Worm (Caenorhabditis elegans): ENCODE measurements around the gene F59A7.5.

DNA sequence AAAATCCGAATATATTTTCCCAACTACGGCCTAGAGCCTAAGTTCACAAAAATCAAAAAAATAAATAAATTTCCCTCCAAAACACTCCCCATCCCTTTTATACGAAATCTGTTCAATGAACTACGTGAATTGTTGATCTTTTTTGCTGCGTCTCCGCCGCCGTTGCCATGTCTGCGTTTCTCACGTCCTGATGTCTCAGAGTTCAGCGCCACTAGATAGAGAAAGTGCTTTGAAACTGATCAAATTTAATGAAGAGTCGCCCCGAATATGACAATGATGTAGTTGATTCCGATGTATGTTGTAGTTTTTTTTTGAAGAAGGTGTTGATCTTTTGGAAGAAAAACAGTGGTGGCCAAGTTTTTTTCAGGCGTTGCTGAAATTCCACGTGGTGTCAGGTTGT lies 31.8 kb downstream of the F59A7.5 start:
- TF ChIP-seq him-1 (tag; optimal IDR thresholded peaks at IDR 0.05) (no peak), dao-5 (tag; optimal IDR thresholded peaks at IDR 0.05) (no peak)

Data from whole organism, L4/young adult.